Fruit fly (Drosophila melanogaster): ENCODE results near the gene CG43102.

- TF ChIP-seq dl (GFP tag; optimal IDR thresholded peaks at IDR 0.05; ENCODE audit: insufficient read depth in 1 of 2, partially characterized antibody in 2 of 2) = no peak
- no peak for TF ChIP-seq psq (GFP tag; optimal IDR thresholded peaks at IDR 0.05)
- TF ChIP-seq pan (optimal IDR thresholded peaks at IDR 0.05) = no peak
- no peak for TF ChIP-seq Sp1 (GFP tag; optimal IDR thresholded peaks at IDR 0.05)
- no peak for TF ChIP-seq usp (GFP tag; optimal IDR thresholded peaks at IDR 0.05)
- TF ChIP-seq jim (GFP tag; optimal IDR thresholded peaks at IDR 0.05) = no peak
- TF ChIP-seq h (GFP tag; optimal IDR thresholded peaks at IDR 0.05) = no peak
- no peak for TF ChIP-seq Vsx2 (GFP tag; optimal IDR thresholded peaks at IDR 0.05; ENCODE audit: partially characterized antibody)
- TF ChIP-seq Dfd (GFP tag; optimal IDR thresholded peaks at IDR 0.05) = peak; percentile 66
- TF ChIP-seq tai (GFP tag; optimal IDR thresholded peaks at IDR 0.05) = no peak
- no peak for TF ChIP-seq lola (GFP tag; optimal IDR thresholded peaks at IDR 0.05)
- no peak for TF ChIP-seq sage (GFP tag; optimal IDR thresholded peaks at IDR 0.05)
Observed at dm6 chr3R:17736311-17736710, 58.0 kb downstream of the CG43102 start, which contains the start of gene TyrRII.

All from whole organism, wandering third instar larva.